Fruit fly (Drosophila melanogaster): ENCODE data around the gene if.

DNA sequence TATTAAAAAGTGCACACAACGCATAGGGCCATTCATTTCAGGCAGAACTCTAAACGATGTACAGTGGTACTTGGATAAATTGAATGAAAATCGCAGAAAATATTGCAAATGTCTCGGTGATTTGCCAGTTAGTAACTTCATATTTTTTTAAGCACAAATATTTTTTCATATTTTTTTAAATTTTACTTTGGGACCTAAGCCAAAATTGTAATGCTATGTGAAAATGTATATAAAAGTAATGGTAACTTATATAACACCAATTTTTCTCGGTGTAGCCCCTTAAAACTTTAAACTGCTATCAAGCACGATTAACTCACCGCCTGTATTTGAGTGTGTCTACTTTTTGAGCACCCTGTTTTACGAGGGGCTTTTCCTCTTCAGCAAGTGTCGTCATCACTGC, 38.0 kb upstream of the if start:
- TF ChIP-seq Myc (optimal IDR thresholded peaks at IDR 0.05) (no peak), psq (optimal IDR thresholded peaks at IDR 0.05) (no peak), insv (optimal IDR thresholded peaks at IDR 0.05) (no peak)
